Worm (Caenorhabditis elegans) whole organism, L1 larva: Measurements from ENCODE around the gene fbxa-143.

Experiments used
- egl-27 ChIP-seq, 2 experiments: fragments of 150-350 bp in 1 of 2; sonication (generic microtip); optimal IDR thresholded peaks; 3 replicates each; lab custom pipeline; 2017 to 2018; ENCODE audit warnings: missing biosample characterization in 2 of 2, missing genetic modification characterization in 2 of 2, missing genetic modification reagents in 2 of 2
- lsy-2 ChIP-seq, 2 experiments: fragments of 150-350 bp; optimal IDR thresholded peaks; 2 replicates each; lab custom pipeline; 2014; ENCODE audit warnings: missing biosample characterization in 2 of 2, missing genetic modification characterization in 2 of 2
- nhr-12 ChIP-seq: sonication (generic microtip); optimal IDR thresholded peaks from 2 replicates; lab custom pipeline; 2017; ENCODE audit warnings: missing biosample characterization, missing genetic modification characterization
- nhr-71 ChIP-seq: sonication (generic microtip); optimal IDR thresholded peaks from 2 replicates; lab custom pipeline; 2016; ENCODE audit warnings: mild to moderate bottlenecking, missing genetic modification characterization, moderate library complexity, missing compliant biosample characterization

DNA sequence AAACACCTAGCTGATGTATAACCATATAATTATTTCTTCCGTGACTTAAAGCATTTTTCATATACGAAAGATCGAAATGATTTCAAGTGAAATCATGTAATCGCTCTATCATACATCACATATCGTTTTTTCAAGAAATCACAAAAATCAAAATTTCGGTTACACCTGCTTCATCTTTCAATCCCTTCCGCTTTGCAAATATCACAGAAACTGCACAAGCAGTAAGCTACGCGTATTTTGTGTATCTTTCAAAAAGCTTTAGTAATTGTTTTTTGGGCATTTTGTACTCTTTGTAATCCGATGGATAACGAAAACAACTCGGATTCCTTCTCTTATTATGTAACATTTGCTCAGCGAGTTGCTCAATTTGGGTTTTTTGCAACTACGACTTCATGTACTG, 11.9 kb downstream of the fbxa-143 start, which contains the start of gene str-25:
- no peak for TF ChIP-seq egl-27 (tag; optimal IDR thresholded peaks at IDR 0.05; lab: Kevin White, UChicago)
- TF ChIP-seq nhr-12: no peak
- no peak for TF ChIP-seq lsy-2 (tag; optimal IDR thresholded peaks at IDR 0.05; lab: Kevin White, UChicago)
- TF ChIP-seq nhr-71 (tag; lab: Kevin White, UChicago): no peak
